Worm (Caenorhabditis elegans): ENCODE data around the gene str-38.

The str-38 gene

ce11 chrV:15689952-15690351 is 42.2 kb downstream of the str-38 start, which contains the start of gene nhr-268:
Gene nhr-268, plus strand, starts transcription at chrV:15690252.
- TF ChIP-seq ham-2 (GFP tag; optimal IDR thresholded peaks at IDR 0.05) (no peak), blmp-1 (tag; optimal IDR thresholded peaks at IDR 0.05) (no peak), tbx-8 (GFP tag; optimal IDR thresholded peaks at IDR 0.05) (no peak), flh-1 (GFP tag; optimal IDR thresholded peaks at IDR 0.05) (no peak), unc-120 (tag; optimal IDR thresholded peaks at IDR 0.05; ENCODE audit: poor library complexity, severe bottlenecking) (no peak), snpc-4 (tag; optimal IDR thresholded peaks at IDR 0.05) (no peak), lsy-2 (tag; optimal IDR thresholded peaks at IDR 0.05) (no peak), mls-2 (tag; optimal IDR thresholded peaks at IDR 0.05) (no peak), sem-2 (GFP tag; optimal IDR thresholded peaks at IDR 0.05) (no peak), nhr-28 (tag; optimal IDR thresholded peaks at IDR 0.05) (no peak)

- TF ChIP-seq bed-3 (GFP tag; optimal IDR thresholded peaks at IDR 0.05) (no peak), unc-120 (tag; optimal IDR thresholded peaks at IDR 0.05; ENCODE audit: poor library complexity, severe bottlenecking) (no peak), mab-5 (tag; optimal IDR thresholded peaks at IDR 0.05) (no peak)
Measured at ce11 chrV:15687660-15688059, 44.4 kb downstream of the str-38 start, which contains the start of gene nhr-197. Gene nhr-197, plus strand, starts transcription at chrV:15687960.

- TF ChIP-seq lin-13 (tag; optimal IDR thresholded peaks at IDR 0.05), result no peak
- no peak for TF ChIP-seq nhr-2 (tag; optimal IDR thresholded peaks at IDR 0.05)
- TF ChIP-seq unc-120 (tag; optimal IDR thresholded peaks at IDR 0.05; ENCODE audit: poor library complexity, severe bottlenecking), result no peak
- TF ChIP-seq mab-5 (tag; optimal IDR thresholded peaks at IDR 0.05), result no peak
- TF ChIP-seq mls-2 (tag; optimal IDR thresholded peaks at IDR 0.05), result no peak
- no peak for TF ChIP-seq blmp-1 (tag; optimal IDR thresholded peaks at IDR 0.05)
- TF ChIP-seq ceh-43 (GFP tag; optimal IDR thresholded peaks at IDR 0.05), result no peak
- TF ChIP-seq ztf-11 (tag; optimal IDR thresholded peaks at IDR 0.05), result no peak
- TF ChIP-seq lin-32 (GFP tag; optimal IDR thresholded peaks at IDR 0.05), result no peak
- TF ChIP-seq unc-62 (GFP tag; optimal IDR thresholded peaks at IDR 0.05), result no peak
- no peak for TF ChIP-seq snpc-4 (tag; optimal IDR thresholded peaks at IDR 0.05)
- TF ChIP-seq lsy-2 (tag; optimal IDR thresholded peaks at IDR 0.05), result no peak
- TF ChIP-seq nhr-76 (tag; optimal IDR thresholded peaks at IDR 0.05), result no peak
- no peak for TF ChIP-seq pha-4 (tag; optimal IDR thresholded peaks at IDR 0.05)
- no peak for TF ChIP-seq M03D4.4 (tag; optimal IDR thresholded peaks at IDR 0.05)
- no peak for TF ChIP-seq mep-1 (tag; optimal IDR thresholded peaks at IDR 0.05)
- TF ChIP-seq nhr-237 (tag; optimal IDR thresholded peaks at IDR 0.05), result no peak
- TF ChIP-seq ceh-39 (tag; optimal IDR thresholded peaks at IDR 0.05), result no peak
- no peak for TF ChIP-seq ceh-83 (GFP tag; optimal IDR thresholded peaks at IDR 0.05)
Measured at ce11 chrV:15685599-15685998, 46.5 kb downstream of the str-38 start, which contains the start of gene nhr-196. Gene nhr-196, plus strand, starts transcription at chrV:15685716.

All from whole organism, mixed stage, embryonic.